Worm (Caenorhabditis elegans) whole organism, dauer: ENCODE measurements around the gene nhr-66.

Source experiments
- unc-62 ChIP-seq: sonication (generic microtip); optimal IDR thresholded peaks from 2 replicates; lab custom pipeline; 2017; ENCODE audit warnings: missing biosample characterization, missing genetic modification reagents, missing genetic modification characterization

Gene nhr-66

ce11 chrIV:8236502-8236901 is at the start of gene nhr-66:
TSS of gene nhr-66 (minus strand) at chrIV:8236602.
- no peak for TF ChIP-seq unc-62 (GFP tag; lab: Kevin White, UChicago)

- no peak for TF ChIP-seq unc-62 (GFP tag; lab: Kevin White, UChicago)
Observed at ce11 chrIV:8283214-8283613, 46.8 kb upstream of the nhr-66 start.

- TF ChIP-seq unc-62 (GFP tag; lab: Kevin White, UChicago), result no peak
Observed at ce11 chrIV:8276609-8277008, 40.2 kb upstream of the nhr-66 start, which contains the start of gene K07H8.12. TSS of gene K07H8.12 (minus strand) at chrIV:8276709.

ce11 chrIV:8275232-8275631 is 38.8 kb upstream of the nhr-66 start, which contains the start of gene K07H8.11:
TSS of gene K07H8.11 (minus strand) at chrIV:8275332.
- no peak for TF ChIP-seq unc-62 (GFP tag; lab: Kevin White, UChicago)

ce11 chrIV:8273334-8273733 is 36.9 kb upstream of the nhr-66 start:
- no peak for TF ChIP-seq unc-62 (GFP tag; lab: Kevin White, UChicago)

- TF ChIP-seq unc-62 (GFP tag; lab: Kevin White, UChicago), result no peak
Observed at ce11 chrIV:8268024-8268423, 31.6 kb upstream of the nhr-66 start, which contains the start of the genes K07H8.5 and K07H8.8. TSS of gene K07H8.5 (plus strand) at chrIV:8268324. TSS of gene K07H8.8 (minus strand) at chrIV:8268412.

- TF ChIP-seq unc-62 (GFP tag; lab: Kevin White, UChicago), result no peak
Observed at ce11 chrIV:8266024-8266949, 29.9 kb upstream of the nhr-66 start.

- no peak for TF ChIP-seq unc-62 (GFP tag; lab: Kevin White, UChicago)
Observed at ce11 chrIV:8262671-8263070, 26.3 kb upstream of the nhr-66 start.

ce11 chrIV:8260848-8261638 is 24.6 kb upstream of the nhr-66 start, which contains the start of gene vit-6:
TSS of gene vit-6 (plus strand) at chrIV:8261157.
- TF ChIP-seq unc-62 (GFP tag; lab: Kevin White, UChicago), result no peak

- no peak for TF ChIP-seq unc-62 (GFP tag; lab: Kevin White, UChicago)
Observed at ce11 chrIV:8259904-8260303, 23.5 kb upstream of the nhr-66 start, which contains the start of gene K07H8.7. TSS of gene K07H8.7 (minus strand) at chrIV:8260004.

- no peak for TF ChIP-seq unc-62 (GFP tag; lab: Kevin White, UChicago)
Observed at ce11 chrIV:8255221-8255620, 18.8 kb upstream of the nhr-66 start.

- TF ChIP-seq unc-62 (GFP tag; lab: Kevin White, UChicago), result no peak
Observed at ce11 chrIV:8254193-8254592, 17.8 kb upstream of the nhr-66 start.

ce11 chrIV:8252856-8253255 is 16.5 kb upstream of the nhr-66 start:
- TF ChIP-seq unc-62 (GFP tag; lab: Kevin White, UChicago), result no peak

- no peak for TF ChIP-seq unc-62 (GFP tag; lab: Kevin White, UChicago)
Observed at ce11 chrIV:8251346-8251745, 14.9 kb upstream of the nhr-66 start.

- TF ChIP-seq unc-62 (GFP tag; lab: Kevin White, UChicago), result no peak
Observed at ce11 chrIV:8247341-8247740, 10.9 kb upstream of the nhr-66 start.

ce11 chrIV:8244112-8244511 is 7.7 kb upstream of the nhr-66 start, which contains the start of gene T09A12.1:
TSS of gene T09A12.1 (plus strand) at chrIV:8244412.
- TF ChIP-seq unc-62 (GFP tag; lab: Kevin White, UChicago), result no peak
